Fruit fly (Drosophila melanogaster) Kc167 (cell line): ENCODE data around the gene CG15429.

Experiments
- Myc ChIP-seq: fragments of >200 bp; optimal IDR thresholded peaks from 2 replicates; lab custom pipeline; 2017; ENCODE audit warnings: missing external identifiers
- Sin3A ChIP-seq: fragments of >200 bp; optimal IDR thresholded peaks from 2 replicates; lab custom pipeline; 2018; ENCODE audit warnings: missing external identifiers
- h ChIP-seq: fragments of >200 bp; optimal IDR thresholded peaks from 3 replicates; lab custom pipeline; 2018; ENCODE audit warnings: missing external identifiers
- insv ChIP-seq: fragments of >200 bp; optimal IDR thresholded peaks from 3 replicates; lab custom pipeline; 2018; ENCODE audit warnings: missing external identifiers
- psq ChIP-seq: fragments of >200 bp; optimal IDR thresholded peaks from 2 replicates; lab custom pipeline; 2017; ENCODE audit warnings: missing external identifiers
- ttk ChIP-seq: sonication (Bioruptor generic); optimal IDR thresholded peaks from 2 replicates; lab custom pipeline; 2017; ENCODE audit warnings: missing external identifiers

dm6 chr2L:4335979-4336378, 16.8 kb upstream of the CG15429 start:
- TF ChIP-seq insv (lab: Kevin White, UChicago): no peak
- TF ChIP-seq psq: no peak
- no peak for TF ChIP-seq ttk
- TF ChIP-seq h (lab: Kevin White, UChicago): no peak
- TF ChIP-seq Sin3A (lab: Kevin White, UChicago): no peak
- no peak for TF ChIP-seq Myc (lab: Kevin White, UChicago)
